Worm (Caenorhabditis elegans) whole organism, L4/young adult: ENCODE measurements around the gene srd-68.

ENCODE experiments used
- W03F9.2 ChIP-seq: fragments of 150-350 bp; optimal IDR thresholded peaks from 2 replicates; lab custom pipeline; 2014; ENCODE audit warnings: missing biosample characterization, missing genetic modification characterization
- dao-5 ChIP-seq: sonication (generic microtip); optimal IDR thresholded peaks from 2 replicates; lab custom pipeline; 2016; ENCODE audit warnings: missing genotype, missing genetic modification characterization, moderate library complexity, missing compliant biosample characterization
- him-1 ChIP-seq: sonication (generic microtip); optimal IDR thresholded peaks from 2 replicates; lab custom pipeline; 2016; ENCODE audit warnings: missing genotype, missing genetic modification reagents, missing genetic modification characterization, missing compliant biosample characterization

The srd-68 gene

ce11 chrV:16865404-16865803 is 37.2 kb downstream of the srd-68 start, which contains the start of gene clec-28:
Gene clec-28, plus strand, starts transcription at chrV:16865704.
- TF ChIP-seq dao-5 (tag; lab: Kevin White, UChicago) = no peak
- no peak for TF ChIP-seq W03F9.2 (tag; lab: Kevin White, UChicago)
- TF ChIP-seq him-1 (tag; lab: Kevin White, UChicago) = no peak

- TF ChIP-seq dao-5 (tag; lab: Kevin White, UChicago) (no peak), him-1 (tag; lab: Kevin White, UChicago) (no peak), W03F9.2 (tag; lab: Kevin White, UChicago) (no peak)
These were observed 40.9 kb downstream of the srd-68 start, which contains the start of the genes clec-32 and clec-24 for ce11 chrV:16861719-16862118. Gene clec-32, minus strand, starts transcription at chrV:16861819. Gene clec-24, plus strand, starts transcription at chrV:16862012.

DNA sequence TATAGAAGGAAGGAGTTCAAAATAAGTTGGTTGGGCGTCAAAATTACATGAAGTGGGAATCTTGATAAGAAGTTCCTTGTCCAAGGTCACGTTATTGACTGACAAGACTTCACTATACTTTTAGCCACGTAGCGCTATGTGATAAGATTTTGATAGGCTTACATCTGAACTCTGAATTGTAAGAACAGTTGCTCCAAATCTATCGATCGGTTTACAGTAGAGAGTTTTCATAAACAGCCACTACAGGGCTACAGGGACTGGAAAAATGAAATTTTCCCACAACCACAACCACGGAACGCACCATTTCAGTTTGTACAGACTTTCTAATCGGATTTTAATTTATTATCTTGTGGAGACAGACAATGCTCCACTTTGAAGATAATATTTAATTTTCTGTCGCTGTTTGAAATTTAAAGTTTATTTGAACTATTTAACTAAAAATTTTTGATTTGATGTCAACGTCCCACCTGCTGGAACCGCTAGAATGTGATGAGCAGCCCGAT is 44.6 kb downstream of the srd-68 start, which contains the start of the genes clec-31 and clec-22:
Gene clec-31 (minus strand): TSS at position 101 of the 503 bp plus-strand sequence.
Gene clec-22 (plus strand): TSS at position 453 of the 503 bp plus-strand sequence.
- TF ChIP-seq W03F9.2 (tag; lab: Kevin White, UChicago) = no peak
- TF ChIP-seq dao-5 (tag; lab: Kevin White, UChicago) = no peak

- no peak for TF ChIP-seq him-1 (tag; lab: Kevin White, UChicago)
- no peak for TF ChIP-seq dao-5 (tag; lab: Kevin White, UChicago)
- no peak for TF ChIP-seq W03F9.2 (tag; lab: Kevin White, UChicago)
These were observed 48.5 kb downstream of the srd-68 start, which contains the start of the genes clec-35 and clec-27 for ce11 chrV:16853956-16854683. Gene clec-35, minus strand, starts transcription at chrV:16854056. Gene clec-27, plus strand, starts transcription at chrV:16854633.

ce11 chrV:16852002-16852401 is 50.6 kb downstream of the srd-68 start, which contains the start of gene clec-37:
Gene clec-37, minus strand, starts transcription at chrV:16852102.
- no peak for TF ChIP-seq W03F9.2 (tag; lab: Kevin White, UChicago)
- no peak for TF ChIP-seq dao-5 (tag; lab: Kevin White, UChicago)
